Fruit fly (Drosophila melanogaster): ENCODE results near the gene goe.

goe gene

DNA sequence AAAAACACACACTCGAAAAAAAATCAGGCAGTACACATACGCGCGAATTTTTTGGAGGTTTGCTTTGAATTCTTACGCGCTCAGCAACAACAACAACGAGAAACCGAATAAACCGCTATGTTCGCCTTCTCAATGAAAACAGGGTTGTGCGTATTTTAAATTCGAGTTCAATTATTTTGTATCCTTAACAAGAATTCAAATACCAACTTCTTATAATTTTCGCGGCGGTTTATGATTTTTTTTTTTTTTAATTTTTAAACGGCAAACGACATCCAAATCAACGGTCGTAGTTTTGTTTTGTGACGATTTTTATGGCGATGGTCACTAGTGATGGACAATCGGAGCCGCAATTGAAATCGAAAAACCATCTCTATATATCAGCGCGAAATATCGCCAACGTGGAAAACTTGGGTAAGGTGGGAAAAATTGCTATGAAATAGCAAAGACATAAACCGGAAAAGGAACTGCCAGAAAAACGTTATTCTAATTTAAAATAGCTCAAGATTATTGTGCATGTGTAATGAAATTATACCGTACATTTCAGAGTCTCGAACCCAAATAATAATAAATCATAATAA, at the start of gene goe:
Gene goe, minus strand, starts transcription at position 332 of the 578 bp plus-strand sequence.
- peak; percentile 56 for TF ChIP-seq noc (tag; optimal IDR thresholded peaks at IDR 0.05)

DNA sequence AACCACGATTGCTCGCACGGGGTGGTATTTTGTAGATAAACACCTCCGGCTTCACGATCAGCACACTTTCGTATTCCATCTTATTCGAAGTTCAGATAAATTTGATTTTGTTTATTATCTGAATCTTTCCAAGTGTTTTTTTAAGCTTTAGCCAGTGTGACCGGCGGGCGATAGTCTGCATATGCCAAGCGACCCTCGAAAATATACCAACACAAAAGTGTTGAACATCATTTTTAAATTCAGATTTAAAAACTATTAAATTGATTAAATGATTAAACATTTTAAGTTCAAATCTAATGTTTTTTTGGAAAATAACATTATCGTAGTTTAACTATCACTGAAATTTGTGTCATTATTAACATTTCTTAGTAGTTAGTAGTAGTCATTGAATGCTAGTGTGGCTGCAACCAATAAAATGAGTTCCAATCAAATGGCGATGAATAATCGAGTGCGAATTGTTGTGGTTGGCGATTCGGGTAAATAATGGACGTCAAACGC, 48.9 kb upstream of the goe start, which contains the start of the genes CG9132 and CG4789:
Gene CG9132, minus strand, starts transcription at position 181 of the 498 bp plus-strand sequence.
Gene CG4789, plus strand, starts transcription at position 401 of the 498 bp plus-strand sequence.
- no peak for TF ChIP-seq noc (tag; optimal IDR thresholded peaks at IDR 0.05)

DNA sequence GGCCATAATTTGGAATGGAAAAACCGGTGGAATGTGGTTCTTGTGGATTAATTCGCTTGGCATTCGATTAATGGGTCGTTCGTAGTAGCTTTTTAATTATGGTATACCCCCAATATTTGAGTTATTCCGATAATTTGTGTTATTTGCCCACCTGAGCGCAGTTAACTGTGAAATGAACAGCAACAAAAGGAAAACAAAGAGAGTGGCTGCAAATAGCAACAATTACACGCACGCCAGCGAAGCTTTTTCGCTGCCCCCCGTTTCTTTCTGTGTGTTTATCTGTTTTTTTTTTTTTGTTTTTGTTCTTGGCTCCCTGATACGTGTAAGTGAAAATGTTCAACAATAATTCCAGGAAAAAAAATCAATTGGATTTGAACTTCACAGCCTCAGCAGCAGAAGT, 48.2 kb upstream of the goe start:
- no peak for TF ChIP-seq noc (tag; optimal IDR thresholded peaks at IDR 0.05)

DNA sequence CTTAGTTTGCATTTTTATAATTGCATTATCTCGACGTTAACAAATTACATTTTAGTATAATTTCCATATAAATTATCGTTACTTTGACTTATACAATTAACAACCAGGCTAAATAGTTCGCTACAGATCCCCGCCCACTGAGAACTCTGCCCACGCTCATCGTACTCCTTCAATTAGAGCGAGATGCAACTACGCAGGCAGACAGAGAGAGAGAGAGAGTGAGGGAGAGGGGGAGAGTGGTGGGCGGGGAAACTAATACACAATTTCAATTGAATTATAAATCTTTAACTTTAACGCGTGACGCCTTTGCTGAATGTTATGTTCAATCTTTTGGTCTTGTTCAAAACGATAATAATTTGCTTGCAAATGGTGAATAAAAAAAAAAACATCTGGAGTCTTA, 46.5 kb upstream of the goe start:
- no peak for TF ChIP-seq noc (tag; optimal IDR thresholded peaks at IDR 0.05)

DNA sequence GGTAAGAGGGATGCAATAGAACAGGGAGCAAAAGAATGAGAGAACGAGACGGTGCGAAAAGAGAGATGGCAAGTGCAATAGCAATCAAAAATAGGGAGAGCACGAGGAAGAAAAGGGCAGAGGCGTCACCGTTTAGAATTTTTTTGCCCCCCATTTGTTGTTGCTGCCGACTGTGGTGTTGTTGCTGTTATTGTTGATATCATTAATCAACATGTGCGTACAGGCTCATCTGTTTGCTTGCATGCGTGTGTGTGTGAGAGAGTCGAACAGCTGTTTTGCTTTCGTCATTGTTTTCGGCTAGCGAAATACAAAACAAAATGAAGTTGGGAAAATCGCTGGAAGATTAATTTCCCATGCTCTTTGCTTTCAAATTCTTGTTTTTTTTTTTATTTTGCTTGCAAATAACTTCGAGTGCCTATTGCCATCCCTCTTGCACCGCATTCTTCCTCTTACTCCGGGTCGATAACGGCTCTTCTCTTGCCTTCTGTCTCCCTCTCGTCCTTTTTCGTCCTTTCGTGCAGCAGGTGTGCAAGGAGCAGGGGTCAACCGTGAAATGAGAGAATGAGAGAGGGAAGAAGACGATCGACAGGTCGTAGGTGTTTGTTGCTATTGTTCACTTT, 41.5 kb upstream of the goe start:
- TF ChIP-seq noc (tag; optimal IDR thresholded peaks at IDR 0.05): no peak

DNA sequence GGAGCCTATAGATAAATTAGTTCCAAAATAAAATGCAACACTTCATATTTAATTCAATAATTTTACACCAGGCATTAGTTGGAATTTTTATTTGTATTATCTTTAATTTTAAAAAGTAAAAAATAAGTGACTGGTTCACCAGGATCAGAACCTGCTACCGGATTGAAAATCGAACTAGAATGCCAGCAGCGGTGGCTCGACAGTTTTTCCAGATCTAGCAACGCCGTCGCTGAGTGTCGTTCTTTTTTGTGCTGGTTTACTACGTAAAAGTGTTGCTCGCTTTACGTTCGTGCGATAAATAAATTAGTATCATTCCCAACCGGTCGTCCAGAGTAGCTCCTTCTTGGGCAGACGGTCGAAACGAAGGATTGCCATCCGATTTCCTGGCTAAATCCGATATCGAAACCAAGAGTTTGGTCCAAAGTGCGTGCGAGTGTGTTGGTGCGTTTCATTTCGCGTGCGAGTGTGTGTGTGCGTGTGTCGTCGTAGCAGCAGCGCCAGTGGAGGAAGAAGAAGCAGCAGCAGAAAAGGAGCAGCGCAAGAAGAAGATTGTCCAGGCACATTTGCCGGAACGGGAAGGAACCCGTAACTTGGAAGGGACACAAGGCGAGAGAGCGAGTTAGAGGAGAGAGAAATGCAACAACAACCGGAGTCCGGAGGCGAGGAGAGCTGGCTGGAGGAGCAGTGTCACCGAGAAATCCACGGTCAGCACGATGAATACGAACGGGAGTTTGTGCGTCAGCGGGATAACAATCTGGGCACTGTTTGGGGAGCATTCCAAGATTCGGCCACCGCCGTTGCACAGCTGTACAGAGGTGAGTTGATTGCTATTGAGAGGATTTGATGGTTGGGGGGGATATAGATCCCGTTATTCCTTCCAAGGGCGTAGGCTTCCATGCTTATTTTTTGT, 40.5 kb upstream of the goe start, which contains the start of gene CG4768:
Gene CG4768, plus strand, starts transcription at position 200 of the 910 bp plus-strand sequence.
- TF ChIP-seq noc (tag; optimal IDR thresholded peaks at IDR 0.05): no peak

DNA sequence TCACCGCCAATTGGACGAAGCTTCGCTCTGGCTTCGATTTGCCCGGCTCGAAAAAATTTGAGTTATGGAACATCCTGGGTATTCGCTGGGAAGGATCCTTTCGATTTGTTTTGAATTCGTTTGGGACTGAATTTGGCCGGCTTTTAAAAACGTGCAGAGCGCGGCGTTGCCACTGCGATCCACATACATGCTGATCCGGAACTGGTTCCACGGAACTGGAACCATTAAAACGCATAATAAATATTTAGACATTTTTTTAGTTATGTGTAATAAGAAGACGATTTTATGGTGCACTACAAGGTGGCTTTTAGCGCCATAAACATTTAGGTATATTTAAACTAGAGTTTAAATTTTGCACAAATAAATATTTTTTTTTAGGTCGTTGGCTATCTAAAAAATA, 39.3 kb upstream of the goe start, which contains the start of gene Rrp45:
Gene Rrp45, minus strand, starts transcription at position 209 of the 400 bp plus-strand sequence.
- TF ChIP-seq noc (tag; optimal IDR thresholded peaks at IDR 0.05): no peak

DNA sequence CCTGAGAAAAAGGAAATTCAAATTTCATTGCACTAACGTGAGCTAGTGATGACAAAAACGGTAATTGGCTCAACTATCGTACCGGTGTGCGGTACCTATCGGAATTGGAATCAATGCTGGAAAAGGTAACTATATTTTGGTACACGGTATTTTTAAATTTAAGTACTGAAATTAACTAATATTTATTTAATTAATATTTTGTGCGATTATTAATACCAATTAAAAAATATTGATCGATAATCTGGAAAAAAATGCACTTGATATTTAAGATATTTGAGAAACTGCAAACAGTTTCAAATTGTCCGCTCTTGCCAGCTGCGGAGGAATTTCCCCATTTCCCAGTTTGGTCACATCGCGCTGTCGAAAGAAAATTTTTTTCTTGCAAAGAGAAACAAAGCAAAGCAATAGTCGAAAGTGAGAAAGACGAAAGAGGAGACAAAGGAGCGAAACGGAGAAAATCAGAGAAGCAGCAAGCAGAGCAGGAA, 35.7 kb upstream of the goe start:
- peak; percentile 9 for TF ChIP-seq noc (tag; optimal IDR thresholded peaks at IDR 0.05)

DNA sequence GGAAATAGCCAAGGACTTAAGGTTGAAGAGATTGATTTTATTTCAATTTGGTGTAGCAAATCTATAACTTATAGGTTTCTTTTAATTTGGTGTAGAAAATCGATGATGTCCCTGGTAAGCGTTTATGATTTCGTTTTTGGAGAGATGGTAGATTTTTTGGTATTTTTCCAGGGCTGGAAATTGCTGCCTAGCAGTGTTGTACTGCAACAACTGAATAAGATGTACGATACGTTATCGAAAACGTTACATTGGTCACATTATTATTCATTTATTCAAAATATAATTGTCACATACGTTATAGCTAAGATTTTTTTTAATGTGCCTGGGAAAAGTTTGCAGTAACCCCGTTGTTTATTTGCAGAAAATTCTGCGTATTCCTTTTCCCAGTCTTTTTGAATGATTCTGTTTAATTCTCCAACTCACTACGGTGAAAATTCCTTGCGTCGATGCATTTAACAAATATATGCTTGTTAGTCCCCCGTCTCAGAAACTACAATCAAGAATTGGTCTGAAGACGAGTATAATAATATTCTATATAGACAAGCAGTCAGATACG, 35.2 kb upstream of the goe start, which contains the start of the genes CG9609 and Sap30:
Gene CG9609, minus strand, starts transcription at position 149 of the 556 bp plus-strand sequence.
Gene Sap30, plus strand, starts transcription at position 424 of the 556 bp plus-strand sequence.
- no peak for TF ChIP-seq noc (tag; optimal IDR thresholded peaks at IDR 0.05)

DNA sequence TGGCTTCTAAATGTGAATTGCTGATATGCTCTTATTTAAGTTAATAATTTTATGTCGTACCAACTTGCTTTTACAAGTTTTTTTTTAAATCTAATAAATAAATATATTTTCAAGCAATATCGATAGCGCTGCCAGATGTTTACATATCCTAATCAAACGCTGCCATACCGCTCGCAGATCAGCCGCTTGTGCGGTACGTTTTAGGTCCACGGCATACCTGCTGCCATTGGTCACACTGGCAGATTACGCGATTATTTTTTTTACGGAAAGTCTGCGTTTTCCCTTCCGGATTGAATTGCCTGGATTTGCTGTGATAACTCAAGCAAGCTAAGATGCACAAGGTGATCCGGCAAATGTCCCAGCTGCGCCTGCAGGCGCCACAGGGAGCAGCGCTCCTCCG, 32.0 kb upstream of the goe start, which contains the start of gene mRpL22:
Gene mRpL22, plus strand, starts transcription at position 191 of the 400 bp plus-strand sequence.
- TF ChIP-seq noc (tag; optimal IDR thresholded peaks at IDR 0.05): no peak

DNA sequence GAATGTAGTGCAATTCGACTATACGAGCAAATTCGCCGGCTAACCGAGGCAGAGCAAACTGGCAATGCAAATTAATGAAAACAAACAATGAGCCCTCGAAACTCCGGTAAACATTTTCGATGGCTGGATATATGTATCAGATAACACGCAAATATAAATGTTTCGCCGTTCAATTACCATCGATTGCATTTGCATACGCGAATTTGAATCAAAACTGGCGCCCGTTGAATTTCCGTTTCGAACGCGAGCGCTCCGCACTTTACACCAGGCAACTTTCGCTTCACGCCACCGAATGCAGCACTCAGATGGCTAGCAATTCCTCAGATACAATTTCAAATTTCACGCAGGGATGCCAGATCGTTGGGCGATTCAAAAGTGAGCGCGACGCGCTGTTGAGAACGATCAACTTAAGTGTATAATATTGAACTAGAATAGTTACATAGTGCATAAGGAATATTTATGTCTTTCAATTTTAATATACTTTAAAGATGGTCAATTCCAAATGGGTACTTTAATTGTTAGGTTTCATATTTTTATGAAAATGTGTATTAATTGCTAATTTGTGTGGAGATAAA, 31.5 kb upstream of the goe start, which contains the start of gene if:
Gene if, minus strand, starts transcription at position 294 of the 575 bp plus-strand sequence.
- TF ChIP-seq noc (tag; optimal IDR thresholded peaks at IDR 0.05): no peak

DNA sequence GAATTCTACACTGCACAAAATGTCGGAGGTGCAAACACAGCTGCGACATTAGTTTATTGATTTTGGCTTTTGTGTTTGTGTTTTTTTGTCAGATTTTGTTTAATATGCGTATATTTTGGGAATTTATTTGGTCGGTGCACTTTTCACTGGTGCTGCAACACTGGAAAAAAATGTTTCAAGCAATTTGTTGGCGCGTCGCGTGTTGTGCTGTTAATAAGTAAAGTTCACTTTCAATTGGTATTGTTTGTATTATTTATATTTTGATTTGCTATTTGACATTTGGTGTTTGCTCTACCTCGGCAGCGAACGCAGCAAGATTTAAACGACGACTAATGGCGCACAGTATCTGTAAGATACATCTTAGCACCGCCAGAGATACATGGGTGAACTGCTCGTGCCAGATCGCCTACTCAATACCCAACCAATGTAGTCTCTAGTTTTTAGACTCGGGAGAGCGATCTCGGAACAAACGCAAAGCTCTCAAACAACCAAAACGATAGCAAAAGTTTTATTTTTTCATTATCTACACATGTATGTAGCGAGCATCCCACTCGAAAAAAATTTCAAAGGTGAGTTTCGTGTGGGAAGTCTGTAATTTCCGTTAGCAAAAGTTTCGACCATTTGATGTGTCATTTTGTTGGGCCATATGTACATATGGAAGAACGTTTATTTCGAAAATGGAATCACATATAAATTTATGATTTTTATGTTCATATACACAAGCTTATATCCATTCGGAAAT, 30.6 kb upstream of the goe start:
- peak; percentile 46 for TF ChIP-seq noc (tag; optimal IDR thresholded peaks at IDR 0.05)

DNA sequence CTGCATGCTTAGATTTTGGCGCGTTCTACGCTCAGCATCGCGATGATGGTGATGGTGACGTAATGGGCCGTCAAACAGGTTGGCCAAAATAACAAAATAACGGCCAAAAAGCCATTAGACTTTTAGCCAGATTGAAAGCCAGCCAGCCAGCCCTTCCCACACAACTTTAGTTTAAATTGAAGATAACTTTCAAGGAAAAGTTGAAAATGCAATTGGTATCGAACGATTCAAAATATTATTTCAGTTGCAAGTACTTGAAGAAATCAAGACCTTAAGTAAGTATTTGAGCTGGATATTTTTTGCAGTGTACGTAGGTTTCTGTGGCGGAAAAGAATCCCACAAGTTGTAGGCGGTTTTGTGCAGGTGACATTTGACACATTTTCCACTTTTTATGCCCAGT, 29.3 kb upstream of the goe start:
- peak; percentile 33 for TF ChIP-seq noc (tag; optimal IDR thresholded peaks at IDR 0.05)

DNA sequence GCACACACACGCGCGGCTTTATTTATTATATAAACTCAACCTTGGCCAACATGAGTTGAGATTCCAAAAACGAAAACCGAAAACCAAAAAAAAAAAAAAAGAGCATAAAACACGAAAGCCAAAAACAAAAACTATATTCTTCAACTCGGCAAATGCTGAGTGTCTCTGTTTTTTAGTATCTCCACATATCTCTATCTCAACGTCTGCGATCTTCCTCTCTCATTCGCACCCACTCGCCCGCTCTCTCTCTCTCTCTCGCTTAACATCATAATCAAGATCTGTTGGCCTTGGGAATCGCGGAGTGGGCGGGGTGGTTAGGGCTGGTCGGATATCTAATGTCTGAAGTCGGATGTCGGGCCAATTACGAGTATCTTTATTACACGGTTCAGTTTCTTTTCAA, 28.5 kb upstream of the goe start:
- no peak for TF ChIP-seq noc (tag; optimal IDR thresholded peaks at IDR 0.05)

Data from whole organism, larva.